Fruit fly (Drosophila melanogaster) whole organism, embryonic: ENCODE results near the gene TotM.
A peak's percentile ranks its signal among the peaks of the same experiment; 100 is the strongest.

Experiments used
- Abd-B ChIP-seq: fragments of 200-800 bp; sonication (Bioruptor generic); optimal IDR thresholded peaks from 2 replicates; lab custom pipeline; 2018; ENCODE audit warnings: missing biosample characterization, mild to moderate bottlenecking, missing genetic modification characterization, moderate library complexity
- Adf1 ChIP-seq: fragments of 200-800 bp; sonication (Bioruptor generic); IDR thresholded peaks from 2 replicates; pipeline ENCODE4 v1.3.6; 2022; ENCODE audit warnings: missing biosample characterization, missing genetic modification characterization
- Atf3 ChIP-seq: fragments of 200-800 bp; sonication (Bioruptor generic); optimal IDR thresholded peaks from 3 replicates; lab custom pipeline; 2016; ENCODE audit warnings: missing biosample characterization, missing genetic modification characterization
- CG10267 ChIP-seq: fragments of 200-800 bp; sonication (Bioruptor generic); optimal IDR thresholded peaks from 2 replicates; lab custom pipeline; 2018; ENCODE audit warnings: missing biosample characterization, mild to moderate bottlenecking, missing genetic modification characterization, moderate library complexity
- CG11504 ChIP-seq: fragments of 200-800 bp; sonication (Bioruptor generic); optimal IDR thresholded peaks from 3 replicates; lab custom pipeline; 2019; ENCODE audit warnings: missing biosample characterization, mild to moderate bottlenecking, missing genetic modification characterization, moderate library complexity
- CG11695 ChIP-seq: fragments of 200-800 bp; sonication (Bioruptor generic); IDR thresholded peaks from 3 replicates; pipeline ENCODE4 v1.3.6; 2022; ENCODE audit warnings: missing biosample characterization, missing genetic modification characterization
- CG11696 ChIP-seq: fragments of 200-800 bp; sonication (Bioruptor generic); IDR thresholded peaks from 2 replicates; pipeline ENCODE4 v1.3.6; 2022; ENCODE audit warnings: missing biosample characterization, missing genetic modification characterization
- CG12236 ChIP-seq: fragments of 200-800 bp; sonication (Bioruptor generic); optimal IDR thresholded peaks from 2 replicates; lab custom pipeline; 2016; ENCODE audit warnings: missing biosample characterization, missing genetic modification characterization
- CG12391 ChIP-seq: fragments of 200-800 bp; sonication (Bioruptor generic); optimal IDR thresholded peaks from 3 replicates; lab custom pipeline; 2018; ENCODE audit warnings: missing biosample characterization, mild to moderate bottlenecking, missing genetic modification characterization, moderate library complexity
- CG12769 ChIP-seq: fragments of 200-800 bp; sonication (Bioruptor generic); optimal IDR thresholded peaks from 2 replicates; lab custom pipeline; 2019; ENCODE audit warnings: missing biosample characterization, mild to moderate bottlenecking, missing genetic modification characterization, moderate library complexity
- CG13424 ChIP-seq: fragments of 200-800 bp; sonication (Bioruptor generic); optimal IDR thresholded peaks from 2 replicates; lab custom pipeline; 2019; ENCODE audit warnings: missing biosample characterization, mild to moderate bottlenecking, missing genetic modification characterization, moderate library complexity
- CG13775 ChIP-seq: fragments of 200-800 bp; sonication (Bioruptor generic); optimal IDR thresholded peaks from 3 replicates; lab custom pipeline; 2017; ENCODE audit warnings: missing biosample characterization, mild to moderate bottlenecking, missing genetic modification characterization
- CG14860 ChIP-seq: fragments of 200-800 bp; sonication (Bioruptor generic); IDR thresholded peaks from 3 replicates; pipeline ENCODE4 v1.3.6; 2022; ENCODE audit warnings: missing biosample characterization, missing genetic modification characterization; ENCODE audit not compliant: partially characterized antibody
- CG15269 ChIP-seq: fragments of 200-800 bp; sonication (Bioruptor generic); optimal IDR thresholded peaks from 2 replicates; lab custom pipeline; 2018; ENCODE audit warnings: missing biosample characterization, mild to moderate bottlenecking, missing genetic modification characterization, moderate library complexity
- CG15601 ChIP-seq: fragments of 200-800 bp; sonication (Bioruptor generic); optimal IDR thresholded peaks from 3 replicates; lab custom pipeline; 2019; ENCODE audit warnings: missing biosample characterization, mild to moderate bottlenecking, missing genetic modification characterization, moderate library complexity
- CG16815 ChIP-seq: fragments of 200-800 bp; sonication (Bioruptor generic); optimal IDR thresholded peaks from 3 replicates; lab custom pipeline; 2017; ENCODE audit warnings: missing biosample characterization, mild to moderate bottlenecking, missing genetic modification characterization
- CG17186 ChIP-seq: fragments of 200-800 bp; sonication (Bioruptor generic); optimal IDR thresholded peaks from 3 replicates; lab custom pipeline; 2017; ENCODE audit warnings: missing biosample characterization, missing genetic modification reagents, missing genetic modification characterization
- CG30020 ChIP-seq: fragments of 200-800 bp; optimal IDR thresholded peaks from 2 replicates; lab custom pipeline; 2019; ENCODE audit warnings: missing biosample characterization, mild to moderate bottlenecking, missing genetic modification characterization, moderate library complexity
- CG34422 ChIP-seq: fragments of 200-800 bp; sonication (Bioruptor generic); IDR thresholded peaks from 3 replicates; pipeline ENCODE4 v1.3.6; 2022; ENCODE audit warnings: missing biosample characterization, missing genetic modification characterization
- CG4328 ChIP-seq: fragments of 200-800 bp; sonication (Bioruptor generic); optimal IDR thresholded peaks from 3 replicates; lab custom pipeline; 2017; ENCODE audit warnings: missing biosample characterization, missing genetic modification reagents, missing genetic modification characterization
- CG7786 ChIP-seq: fragments of 200-800 bp; sonication (Bioruptor generic); optimal IDR thresholded peaks from 2 replicates; lab custom pipeline; 2016; ENCODE audit warnings: missing biosample characterization, missing genetic modification characterization
- CG8924 ChIP-seq: fragments of 200-800 bp; optimal IDR thresholded peaks from 3 replicates; lab custom pipeline; 2019; ENCODE audit warnings: missing biosample characterization, mild to moderate bottlenecking, missing genetic modification characterization, moderate library complexity
- Deaf1 ChIP-seq: fragments of 200-800 bp; optimal IDR thresholded peaks from 3 replicates; lab custom pipeline; 2019; ENCODE audit warnings: missing biosample characterization, mild to moderate bottlenecking, missing genetic modification characterization, moderate library complexity
- Dip3 ChIP-seq: fragments of 200-800 bp; sonication (Bioruptor generic); optimal IDR thresholded peaks from 3 replicates; lab custom pipeline; 2016; ENCODE audit warnings: missing biosample characterization, missing genetic modification characterization
- Dp ChIP-seq: fragments of 200-800 bp; sonication (Bioruptor generic); optimal IDR thresholded peaks from 2 replicates; lab custom pipeline; 2018; ENCODE audit warnings: missing biosample characterization, mild to moderate bottlenecking, missing genetic modification characterization, moderate library complexity
- HLHmδ ChIP-seq: fragments of 200-800 bp; sonication (Bioruptor generic); optimal IDR thresholded peaks from 2 replicates; lab custom pipeline; 2018; ENCODE audit warnings: missing biosample characterization, mild to moderate bottlenecking, missing genetic modification characterization, moderate library complexity
- Lim3 ChIP-seq: fragments of 200-800 bp; sonication (Bioruptor generic); IDR thresholded peaks from 2 replicates; pipeline ENCODE4 v1.3.6; 2022; ENCODE audit warnings: missing biosample characterization, missing genetic modification characterization
- Lpt ChIP-seq: fragments of >200 bp; optimal IDR thresholded peaks from 2 replicates; lab custom pipeline; 2018; ENCODE audit warnings: missing biosample characterization, missing genetic modification characterization
- Myb ChIP-seq: fragments of 200-800 bp; sonication (Bioruptor generic); optimal IDR thresholded peaks from 2 replicates; lab custom pipeline; 2016; ENCODE audit warnings: missing biosample characterization, missing genetic modification characterization
- Spps ChIP-seq: fragments of 200-800 bp; sonication (Bioruptor generic); optimal IDR thresholded peaks from 2 replicates; lab custom pipeline; 2018; ENCODE audit warnings: missing biosample characterization, mild to moderate bottlenecking, missing genetic modification characterization
- Vsx1 ChIP-seq: fragments of 200-800 bp; sonication (Bioruptor generic); optimal IDR thresholded peaks from 2 replicates; lab custom pipeline; 2017; ENCODE audit warnings: missing biosample characterization, mild to moderate bottlenecking, missing genetic modification characterization, missing genetic modification reagents
- Xbp1 ChIP-seq: fragments of 200-800 bp; sonication (Bioruptor generic); optimal IDR thresholded peaks from 3 replicates; lab custom pipeline; 2016; ENCODE audit warnings: missing biosample characterization, mild to moderate bottlenecking, missing genetic modification characterization
- ase ChIP-seq: fragments of 200-800 bp; sonication (Bioruptor generic); IDR thresholded peaks from 3 replicates; pipeline ENCODE4 v1.3.6; 2022; ENCODE audit warnings: missing biosample characterization, missing genetic modification characterization
- bigmax ChIP-seq: fragments of 200-800 bp; sonication (Bioruptor generic); optimal IDR thresholded peaks from 2 replicates; lab custom pipeline; 2018; ENCODE audit warnings: missing biosample characterization, mild to moderate bottlenecking, missing genetic modification characterization
- gsb ChIP-seq: fragments of 200-800 bp; sonication (Bioruptor generic); IDR thresholded peaks from 2 replicates; pipeline ENCODE4 v1.3.6; 2022; ENCODE audit warnings: missing biosample characterization, missing genetic modification characterization
- ken ChIP-seq: fragments of 200-800 bp; sonication (Bioruptor generic); IDR thresholded peaks from 3 replicates; pipeline ENCODE4 v1.3.6; 2022; ENCODE audit warnings: missing biosample characterization, missing genetic modification characterization
- knrl ChIP-seq: fragments of 200-800 bp; sonication (Bioruptor generic); IDR thresholded peaks from 3 replicates; pipeline ENCODE4 v1.3.6; 2022; ENCODE audit warnings: missing biosample characterization, missing genetic modification characterization; ENCODE audit not compliant: partially characterized antibody
- mirr ChIP-seq: fragments of 200-800 bp; sonication (Bioruptor generic); optimal IDR thresholded peaks from 3 replicates; lab custom pipeline; 2018; ENCODE audit warnings: missing biosample characterization, mild to moderate bottlenecking, missing genetic modification characterization
- p53 ChIP-seq: fragments of 200-800 bp; sonication (Bioruptor generic); optimal IDR thresholded peaks from 2 replicates; lab custom pipeline; 2016; ENCODE audit warnings: missing biosample characterization, missing genetic modification characterization
- pb ChIP-seq: fragments of 200-800 bp; sonication (Bioruptor generic); optimal IDR thresholded peaks from 3 replicates; lab custom pipeline; 2016; ENCODE audit warnings: missing biosample characterization, missing genetic modification characterization
- prd ChIP-seq, 3 experiments: fragments of >200 bp in 2 of 3; fragments of 200-800 bp in 1 of 3; sonication (Bioruptor generic) in 1 of 3; optimal IDR thresholded peaks in 2 of 3; IDR thresholded peaks in 1 of 3; 2 replicates in 2 of 3; 3 replicates in 1 of 3; pipeline versions ENCODE4 v1.3.6 to Lab custom; 2017 to 2022; ENCODE audit warnings: missing biosample characterization in 1 of 3, missing genetic modification characterization in 1 of 3
- ranshi ChIP-seq: fragments of 200-800 bp; sonication (Bioruptor generic); IDR thresholded peaks from 2 replicates; pipeline ENCODE4 v1.3.6; 2022; ENCODE audit warnings: missing biosample characterization, missing genetic modification characterization
- run ChIP-seq: fragments of 200-800 bp; sonication (Bioruptor generic); optimal IDR thresholded peaks from 3 replicates; lab custom pipeline; 2018; ENCODE audit warnings: missing biosample characterization, mild to moderate bottlenecking, missing genetic modification characterization
- sima ChIP-seq: fragments of 200-800 bp; sonication (Bioruptor generic); optimal IDR thresholded peaks from 2 replicates; lab custom pipeline; 2016; ENCODE audit warnings: missing biosample characterization, missing genetic modification characterization
- slbo ChIP-seq: fragments of 200-800 bp; sonication (Bioruptor generic); IDR thresholded peaks from 2 replicates; pipeline ENCODE4 v1.3.6; 2022; ENCODE audit warnings: missing biosample characterization, missing genetic modification characterization
- ssp ChIP-seq: fragments of 200-800 bp; sonication (Bioruptor generic); IDR thresholded peaks from 2 replicates; pipeline ENCODE4 v1.3.6; 2022; ENCODE audit warnings: missing biosample characterization, missing genetic modification characterization
- sug ChIP-seq: fragments of 200-800 bp; optimal IDR thresholded peaks from 2 replicates; lab custom pipeline; 2019; ENCODE audit warnings: missing biosample characterization, mild to moderate bottlenecking, missing genetic modification characterization, moderate library complexity
- vvl ChIP-seq: fragments of 200-800 bp; sonication (Bioruptor generic); IDR thresholded peaks from 2 replicates; pipeline ENCODE4 v1.3.6; 2022; ENCODE audit warnings: missing biosample characterization, missing genetic modification characterization

TotM gene

DNA sequence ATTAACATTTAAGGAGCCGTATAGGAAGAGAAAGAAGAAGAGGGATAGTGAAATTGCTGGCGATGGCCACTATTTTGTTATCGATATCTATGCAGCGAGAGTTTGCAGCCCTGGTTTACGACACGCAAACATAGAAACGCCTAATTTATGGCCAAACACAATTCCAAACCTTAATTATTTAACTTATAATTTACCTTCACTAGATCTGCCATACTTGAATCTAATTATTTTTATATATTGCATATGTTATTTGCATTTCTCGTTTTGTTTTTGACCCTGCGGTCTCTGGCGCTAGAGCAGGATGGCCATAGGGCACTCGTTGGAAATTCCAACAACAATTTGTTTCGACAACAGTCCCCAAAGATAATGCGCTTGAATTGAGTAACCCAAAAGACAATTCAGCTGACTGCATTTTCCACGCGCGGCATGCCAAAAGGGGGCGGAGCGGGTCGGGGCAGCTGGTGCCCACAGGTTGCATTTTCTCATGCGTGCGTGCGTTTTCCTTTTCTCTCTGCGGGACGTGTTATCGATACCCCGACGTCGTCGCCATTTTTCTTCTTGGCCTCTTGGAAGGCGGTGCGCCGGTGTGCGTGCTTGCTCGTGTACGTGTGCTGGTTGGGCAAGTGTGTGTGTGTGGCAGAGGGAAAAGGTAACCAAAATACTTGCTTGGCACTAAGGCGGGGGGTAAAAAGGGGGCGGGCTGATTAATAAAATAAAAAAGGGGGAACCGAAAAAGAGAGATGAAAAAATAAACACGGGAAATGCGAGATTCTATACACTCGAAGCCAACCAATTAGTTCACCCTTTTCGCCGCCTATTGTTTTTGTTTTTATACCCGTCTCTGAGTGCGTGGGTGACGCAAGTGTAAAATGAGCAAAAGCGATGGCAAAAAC, 4.5 kb upstream of the TotM start (continued):
- no peak for TF ChIP-seq Myb (GFP tag; lab: Kevin White, UChicago)
- TF ChIP-seq CG12769 (tag; lab: Kevin White, UChicago) = no peak
- TF ChIP-seq CG16815 (GFP tag; lab: Kevin White, UChicago) = peak; percentile 24
- peak; percentile 36 for TF ChIP-seq CG12391 (tag; lab: Kevin White, UChicago)
- TF ChIP-seq gsb (GFP tag; lab: Robert Waterston, UW) = peak; percentile 55; the same call in 1 of the 2 replicates
- TF ChIP-seq Spps (tag; lab: Kevin White, UChicago) = no peak
- no peak; the same call in 1 of the 2 replicates for TF ChIP-seq ranshi (GFP tag; lab: Robert Waterston, UW)
- peak; percentile 54 for TF ChIP-seq CG17186 (GFP tag; lab: Kevin White, UChicago)
- no peak for TF ChIP-seq prd (optimal IDR thresholded peaks at IDR 0.05; lab: Kevin White, UChicago)
- TF ChIP-seq prd (GFP tag; IDR thresholded peaks at IDR 0.05; lab: Robert Waterston, UW) = peak; percentile 77
- TF ChIP-seq CG8924 = peak; percentile 14
- TF ChIP-seq Atf3 (GFP tag; lab: Kevin White, UChicago) = peak; percentile 26
- TF ChIP-seq CG7786 (GFP tag; lab: Kevin White, UChicago) = peak; percentile 42
- peak; percentile 54; the same call in 1 of the 3 replicates for TF ChIP-seq ase (GFP tag; lab: Robert Waterston, UW)
- peak; percentile 25 for TF ChIP-seq CG13424
- TF ChIP-seq Dip3 (GFP tag; lab: Kevin White, UChicago) = peak; percentile 24
- no peak for TF ChIP-seq CG15601 (tag; lab: Kevin White, UChicago)
- TF ChIP-seq CG11696 = peak; percentile 83
- no peak for TF ChIP-seq CG30020 (tag; lab: Kevin White, UChicago)
- peak; percentile 78 for TF ChIP-seq vvl (GFP tag; lab: Robert Waterston, UW)
- peak; percentile 71 for TF ChIP-seq ken (GFP tag; lab: Robert Waterston, UW)
- no peak for TF ChIP-seq Dp
- peak; percentile 22 for TF ChIP-seq CG11504
- peak; percentile 80 for TF ChIP-seq CG34422
- peak; percentile 58; the same call in 1 of the 3 replicates for TF ChIP-seq CG11695 (GFP tag; lab: Robert Waterston, UW)
- TF ChIP-seq CG12236 (GFP tag; lab: Kevin White, UChicago) = no peak
- no peak for TF ChIP-seq bigmax (GFP tag; lab: Kevin White, UChicago)
- no peak for TF ChIP-seq mirr
- no peak for TF ChIP-seq Vsx1 (GFP tag; lab: Kevin White, UChicago)
- TF ChIP-seq CG13775 = peak; percentile 41
- no peak for TF ChIP-seq Deaf1 (tag; lab: Kevin White, UChicago)
- no peak for TF ChIP-seq CG4328 (GFP tag; lab: Kevin White, UChicago)
- peak; percentile 47 for TF ChIP-seq ssp (GFP tag; lab: Robert Waterston, UW)
- TF ChIP-seq slbo (GFP tag; lab: Robert Waterston, UW) = peak; percentile 89
- TF ChIP-seq sima = no peak
- TF ChIP-seq Adf1 (GFP tag; lab: Robert Waterston, UW) = peak; percentile 58
- peak; percentile 3 for TF ChIP-seq Abd-B (GFP tag; lab: Kevin White, UChicago)
- no peak for TF ChIP-seq pb (GFP tag; lab: Kevin White, UChicago)
- no peak for TF ChIP-seq Lim3 (GFP tag; lab: Robert Waterston, UW)
- no peak for TF ChIP-seq Lpt (GFP tag; lab: Kevin White, UChicago)
- TF ChIP-seq HLHmδ = peak; percentile 10
- TF ChIP-seq CG10267 (tag; lab: Kevin White, UChicago) = no peak
- TF ChIP-seq CG14860 = peak; percentile 73
- TF ChIP-seq p53 (GFP tag; lab: Kevin White, UChicago) = no peak
- TF ChIP-seq run (tag; lab: Kevin White, UChicago) = no peak
- TF ChIP-seq knrl (GFP tag; lab: Robert Waterston, UW) = peak; percentile 76
- peak; percentile 77 for TF ChIP-seq sug (tag; lab: Kevin White, UChicago)
- TF ChIP-seq CG15269 (tag; lab: Kevin White, UChicago) = no peak
- peak; percentile 55 for TF ChIP-seq Xbp1
